Worm (Caenorhabditis elegans): ENCODE measurements around the gene Y57G11C.33.
A peak's percentile ranks its signal among the peaks of the same experiment; 100 is the strongest.

Gene Y57G11C.33

DNA sequence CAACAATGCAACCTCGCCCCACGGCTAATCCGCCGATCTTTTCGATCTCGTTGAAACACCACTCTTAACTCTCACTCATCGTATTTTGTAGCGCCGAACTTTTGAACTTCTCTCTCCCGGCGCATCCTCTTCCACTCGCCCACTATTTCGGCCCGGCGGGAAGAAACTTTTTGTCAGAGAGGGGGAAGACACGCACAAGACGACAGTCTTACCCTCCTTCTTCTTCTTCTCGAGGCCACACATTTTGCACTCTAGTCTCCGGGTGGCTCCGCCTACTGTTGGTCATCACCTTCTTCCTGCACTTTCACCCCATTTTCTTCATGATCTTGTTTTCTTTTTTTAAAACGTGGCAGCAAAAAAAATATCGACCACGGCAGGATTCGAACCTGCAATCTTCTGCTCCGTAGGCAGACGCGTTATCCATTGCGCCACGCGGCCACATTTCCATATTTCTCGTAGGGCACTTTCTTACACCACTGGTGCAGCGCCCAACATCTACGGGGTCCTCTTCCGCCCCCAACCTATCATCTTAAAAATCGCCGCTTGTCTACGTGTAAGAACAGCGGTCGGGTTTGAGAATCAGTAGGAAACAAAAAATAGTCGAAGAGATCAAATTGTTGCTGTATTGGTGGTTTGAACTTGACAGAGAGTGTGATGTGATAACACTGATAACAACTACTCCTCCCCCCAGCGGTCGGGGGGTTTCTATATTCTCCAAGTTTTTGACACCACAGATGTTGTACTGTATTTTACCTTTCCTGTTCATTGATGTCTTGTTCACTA lies 45.7 kb upstream of the Y57G11C.33 start (continued):
- TF ChIP-seq daf-16 (GFP tag; optimal IDR thresholded peaks at IDR 0.05) = peak; percentile 47 to 51
- peak; percentile 80 for TF ChIP-seq daf-16 (tag; optimal IDR thresholded peaks at IDR 0.05)
- TF ChIP-seq pqm-1 (tag; optimal IDR thresholded peaks at IDR 0.05) = peak; percentile 40
- TF ChIP-seq gei-8 (GFP tag; optimal IDR thresholded peaks at IDR 0.05) = peak; percentile 59
- no peak for TF ChIP-seq ceh-62 (tag; optimal IDR thresholded peaks at IDR 0.05)
- TF ChIP-seq cey-2 (tag; optimal IDR thresholded peaks at IDR 0.05; ENCODE audit: borderline replicate concordance, insufficient read depth) = no peak
- peak; percentile 36; the same call in 1 of the 2 replicates for TF ChIP-seq tra-1 (GFP tag; IDR thresholded peaks at IDR 0.05)
- TF ChIP-seq daf-8 (GFP tag; IDR thresholded peaks at IDR 0.05) = no peak

DNA sequence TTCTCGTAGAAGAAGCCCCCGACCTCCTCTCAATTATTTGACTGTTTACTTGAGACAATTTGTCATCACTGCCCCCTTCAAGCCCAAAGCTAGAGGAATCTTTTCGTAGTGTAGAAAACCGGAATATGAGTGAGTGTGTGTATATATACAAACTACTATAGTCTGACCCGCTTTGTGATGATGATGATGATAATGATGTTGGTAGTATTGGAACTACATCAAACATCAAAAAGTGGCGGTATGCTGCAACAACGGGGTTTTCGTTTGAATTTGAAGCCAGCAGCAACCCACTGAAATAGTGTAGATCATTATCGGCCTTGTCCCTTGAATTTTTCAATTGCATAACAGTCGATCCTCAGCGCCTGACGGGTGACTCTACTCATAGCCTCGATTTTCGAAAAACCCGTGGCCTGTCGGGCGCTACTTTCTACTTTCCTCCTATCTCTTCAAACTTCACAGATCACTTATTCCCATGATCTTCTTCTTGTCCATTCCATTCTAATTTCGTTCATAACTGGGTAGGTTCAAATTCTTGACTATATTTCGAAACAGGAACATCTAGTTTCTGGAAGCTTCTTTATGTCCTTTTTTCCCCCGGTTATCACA lies 44.9 kb upstream of the Y57G11C.33 start:
- TF ChIP-seq pqm-1 (tag; optimal IDR thresholded peaks at IDR 0.05) (no peak), lin-29 (GFP tag; IDR thresholded peaks at IDR 0.05) (no peak), nhr-42 (GFP tag; IDR thresholded peaks at IDR 0.05) (no peak), ZK337.2 (GFP tag; IDR thresholded peaks at IDR 0.05) (no peak), unc-62 (GFP tag; optimal IDR thresholded peaks at IDR 0.05 in 1 of 2) (peak in 1 of 2 experiments; percentile 95), unc-62 (tag; optimal IDR thresholded peaks at IDR 0.05) (no peak), lin-15B (tag; optimal IDR thresholded peaks at IDR 0.05) (no peak), Y105C5A.15 (GFP tag; IDR thresholded peaks at IDR 0.05) (no peak), dpl-1 (GFP tag; optimal IDR thresholded peaks at IDR 0.05) (no peak), aha-1 (tag) (peak; percentile 75), cey-2 (tag; optimal IDR thresholded peaks at IDR 0.05; ENCODE audit: borderline replicate concordance, insufficient read depth) (no peak), dmd-6 (GFP tag; IDR thresholded peaks at IDR 0.05) (0 out of 2 replicates have a peak, but pooled peaks have one; percentile 5), hlh-30 (tag; optimal IDR thresholded peaks at IDR 0.05; ENCODE audit: insufficient read depth) (peak; percentile 81), mdt-29 (GFP tag; IDR thresholded peaks at IDR 0.05) (no peak), pha-4 (GFP tag; IDR thresholded peaks at IDR 0.05) (no peak), pha-4 (tag; optimal IDR thresholded peaks at IDR 0.05) (no peak), vab-7 (GFP tag; IDR thresholded peaks at IDR 0.05) (no peak), set-16 (GFP tag; IDR thresholded peaks at IDR 0.05) (no peak), lin-13 (GFP tag; optimal IDR thresholded peaks at IDR 0.05) (no peak), nhr-25 (tag; optimal IDR thresholded peaks at IDR 0.05; ENCODE audit: borderline replicate concordance, insufficient read depth) (peak; percentile 53)

DNA sequence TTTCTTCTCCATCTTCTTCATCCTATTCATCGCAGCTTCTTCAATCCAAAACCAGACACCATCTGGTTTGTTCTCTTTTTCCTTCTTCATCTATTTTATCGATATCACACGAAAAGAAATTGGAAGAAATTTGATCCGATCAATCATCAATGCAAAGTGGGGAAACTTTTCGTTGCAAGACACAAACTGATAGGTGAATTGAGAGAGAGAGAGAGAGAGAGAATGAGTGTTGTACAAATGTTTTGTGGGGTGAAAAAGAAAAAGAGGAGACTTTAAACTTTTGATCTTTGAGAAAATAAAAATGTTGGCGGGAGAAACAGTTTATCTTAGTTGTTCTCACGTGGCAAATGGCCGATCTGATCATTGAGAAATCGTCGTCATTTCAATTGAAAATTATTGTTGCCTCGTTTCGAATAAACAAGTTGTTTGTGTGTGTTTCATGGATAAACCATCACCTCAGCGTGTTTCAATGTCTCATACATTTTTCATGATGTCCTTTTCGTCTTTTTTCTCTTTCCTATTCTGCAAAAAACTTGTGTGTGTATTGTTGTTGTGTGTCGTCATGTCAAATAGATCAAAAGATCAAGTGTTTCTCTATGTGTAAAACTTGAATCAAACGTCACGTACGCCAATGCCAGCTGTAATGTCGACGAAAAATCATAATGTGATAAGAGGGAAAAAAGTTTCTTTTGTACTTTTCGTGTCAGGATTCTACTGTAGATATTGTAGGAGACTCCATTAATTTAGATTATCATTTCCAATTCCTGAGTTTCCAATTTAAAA lies 44.1 kb upstream of the Y57G11C.33 start:
- TF ChIP-seq arid-1 (GFP tag; conservative IDR thresholded peaks at IDR 0.05) (no peak), nhr-237 (tag; optimal IDR thresholded peaks at IDR 0.05) (no peak), mxl-2 (GFP tag; conservative IDR thresholded peaks at IDR 0.05) (no peak), ZK337.2 (GFP tag; IDR thresholded peaks at IDR 0.05) (no peak), pha-4 (GFP tag; IDR thresholded peaks at IDR 0.05) (no peak), pha-4 (tag; optimal IDR thresholded peaks at IDR 0.05) (peak; percentile 35), gei-8 (GFP tag; optimal IDR thresholded peaks at IDR 0.05) (peak; percentile 33), unc-62 (GFP tag; optimal IDR thresholded peaks at IDR 0.05 in 1 of 2) (peak in 1 of 2 experiments; percentile 96), unc-62 (tag; optimal IDR thresholded peaks at IDR 0.05) (no peak), F49E8.2 (tag; optimal IDR thresholded peaks at IDR 0.05; ENCODE audit: borderline replicate concordance) (no peak), hmg-1.1 (GFP tag; IDR thresholded peaks at IDR 0.05) (no peak), F37D6.2 (tag; optimal IDR thresholded peaks at IDR 0.05) (no peak), Y75B8A.6 (GFP tag; IDR thresholded peaks at IDR 0.05) (no peak), madf-9 (GFP tag; conservative IDR thresholded peaks at IDR 0.05) (no peak), lin-39 (tag; optimal IDR thresholded peaks at IDR 0.05) (no peak), ctbp-1 (GFP tag; IDR thresholded peaks at IDR 0.05) (no peak), daf-16 (GFP tag; optimal IDR thresholded peaks at IDR 0.05) (no peak), daf-16 (tag; optimal IDR thresholded peaks at IDR 0.05) (peak; percentile 93), nhr-28 (tag; optimal IDR thresholded peaks at IDR 0.05) (peak; percentile 81), lsy-2 (tag; optimal IDR thresholded peaks at IDR 0.05) (peak; percentile 22 to 33), R02D3.7 (tag; optimal IDR thresholded peaks at IDR 0.05) (no peak), zip-11 (GFP tag; IDR thresholded peaks at IDR 0.05) (no peak), sdz-12 (GFP tag; optimal IDR thresholded peaks at IDR 0.05) (no peak), hlh-11 (tag; optimal IDR thresholded peaks at IDR 0.05) (peak; percentile 64), lin-38 (GFP tag; IDR thresholded peaks at IDR 0.05) (no peak), set-16 (GFP tag; IDR thresholded peaks at IDR 0.05) (no peak), lin-13 (GFP tag; optimal IDR thresholded peaks at IDR 0.05) (no peak)

All from whole organism, L4 larva.